Fruit fly (Drosophila melanogaster) whole organism, embryonic: ENCODE measurements around the gene CG14246.

Source experiments
- Adf1 ChIP-seq: fragments of 200-800 bp; sonication (Bioruptor generic); IDR thresholded peaks from 2 replicates; pipeline ENCODE4 v1.3.6; 2022; ENCODE audit warnings: missing biosample characterization, missing genetic modification characterization
- BEAF-32 ChIP-seq: fragments of 200-800 bp; sonication (Bioruptor generic); optimal IDR thresholded peaks from 3 replicates; lab custom pipeline; 2017; ENCODE audit warnings: missing biosample characterization, missing genetic modification characterization, mild to moderate bottlenecking, moderate library complexity, missing genetic modification reagents
- CG12104 ChIP-seq: fragments of 200-800 bp; sonication (Bioruptor generic); optimal IDR thresholded peaks from 3 replicates; lab custom pipeline; 2016; ENCODE audit warnings: missing biosample characterization, missing genetic modification characterization
- CG12659 ChIP-seq: fragments of 200-800 bp; sonication (Bioruptor generic); optimal IDR thresholded peaks from 3 replicates; lab custom pipeline; 2017; ENCODE audit warnings: mild to moderate bottlenecking, missing biosample characterization, missing genetic modification reagents, missing genetic modification characterization
- CG13123 ChIP-seq: fragments of 200-800 bp; sonication (Bioruptor generic); optimal IDR thresholded peaks from 2 replicates; lab custom pipeline; 2016; ENCODE audit warnings: missing biosample characterization, missing genetic modification characterization
- CG16815 ChIP-seq: fragments of 200-800 bp; sonication (Bioruptor generic); optimal IDR thresholded peaks from 3 replicates; lab custom pipeline; 2017; ENCODE audit warnings: missing biosample characterization, mild to moderate bottlenecking, missing genetic modification characterization
- CG18262 ChIP-seq: fragments of 200-800 bp; optimal IDR thresholded peaks from 3 replicates; lab custom pipeline; 2019; ENCODE audit warnings: missing biosample characterization, mild to moderate bottlenecking, missing genetic modification characterization, moderate library complexity
- CG2116 ChIP-seq: fragments of 200-800 bp; sonication (Bioruptor generic); optimal IDR thresholded peaks from 3 replicates; lab custom pipeline; 2018; ENCODE audit warnings: missing biosample characterization, mild to moderate bottlenecking, missing genetic modification characterization
- CG2678 ChIP-seq: fragments of 200-800 bp; sonication (Bioruptor generic); optimal IDR thresholded peaks from 3 replicates; lab custom pipeline; 2019; ENCODE audit warnings: missing biosample characterization, mild to moderate bottlenecking, missing genetic modification characterization, moderate library complexity
- CG2889 ChIP-seq: fragments of 200-800 bp; sonication (Bioruptor generic); IDR thresholded peaks from 3 replicates; pipeline ENCODE4 v1.3.6; 2022; ENCODE audit warnings: missing biosample characterization, missing genetic modification characterization
- CG30403 ChIP-seq: fragments of 200-800 bp; sonication (Bioruptor generic); optimal IDR thresholded peaks from 3 replicates; lab custom pipeline; 2016; ENCODE audit warnings: missing biosample characterization, missing genetic modification characterization
- CG3847 ChIP-seq: fragments of 200-800 bp; sonication (Bioruptor generic); IDR thresholded peaks from 2 replicates; pipeline ENCODE4 v1.3.6; 2022; ENCODE audit warnings: missing biosample characterization, missing genetic modification characterization
- CG7357 ChIP-seq: fragments of 200-800 bp; sonication (Bioruptor generic); IDR thresholded peaks from 3 replicates; pipeline ENCODE4 v1.3.6; 2022; ENCODE audit warnings: missing biosample characterization, missing genetic modification characterization
- CG7963 ChIP-seq: fragments of 200-800 bp; sonication (Bioruptor generic); IDR thresholded peaks from 3 replicates; pipeline ENCODE4 v1.3.6; 2022; ENCODE audit warnings: missing biosample characterization, missing genetic modification characterization; ENCODE audit not compliant: partially characterized antibody
- CG8924 ChIP-seq: fragments of 200-800 bp; optimal IDR thresholded peaks from 3 replicates; lab custom pipeline; 2019; ENCODE audit warnings: missing biosample characterization, mild to moderate bottlenecking, missing genetic modification characterization, moderate library complexity
- CG9932 ChIP-seq: fragments of 200-800 bp; sonication (Bioruptor generic); IDR thresholded peaks from 2 replicates; pipeline ENCODE4 v1.3.6; 2022; ENCODE audit warnings: missing biosample characterization, missing genetic modification characterization
- Camta ChIP-seq: fragments of 200-800 bp; sonication (Bioruptor generic); optimal IDR thresholded peaks from 2 replicates; lab custom pipeline; 2016; ENCODE audit warnings: missing biosample characterization, missing genetic modification characterization
- Dfd ChIP-seq, 2 experiments: fragments of >200 bp; optimal IDR thresholded peaks; 2 replicates each; lab custom pipeline; 2017; ENCODE audit warnings: missing biosample characterization in 2 of 2, missing genetic modification characterization in 2 of 2
- Elba2 ChIP-seq: fragments of 200-800 bp; sonication (Bioruptor generic); optimal IDR thresholded peaks from 3 replicates; lab custom pipeline; 2016; ENCODE audit warnings: missing biosample characterization, missing genetic modification characterization
- Fer3 ChIP-seq: fragments of 200-800 bp; sonication (Bioruptor generic); optimal IDR thresholded peaks from 2 replicates; lab custom pipeline; 2018; ENCODE audit warnings: missing biosample characterization, mild to moderate bottlenecking, missing genetic modification characterization, moderate library complexity
- HLH3B ChIP-seq: fragments of 200-800 bp; sonication (Bioruptor generic); IDR thresholded peaks from 2 replicates; pipeline ENCODE4 v1.3.6; 2022; ENCODE audit warnings: missing biosample characterization, missing genetic modification characterization
- HmgZ ChIP-seq: fragments of 200-800 bp; sonication (Bioruptor generic); optimal IDR thresholded peaks from 2 replicates; lab custom pipeline; 2018; ENCODE audit warnings: missing biosample characterization, mild to moderate bottlenecking, missing genetic modification characterization
- Lim3 ChIP-seq: fragments of 200-800 bp; sonication (Bioruptor generic); IDR thresholded peaks from 2 replicates; pipeline ENCODE4 v1.3.6; 2022; ENCODE audit warnings: missing biosample characterization, missing genetic modification characterization
- MBD-R2 ChIP-seq: fragments of 200-800 bp; sonication (Bioruptor generic); IDR thresholded peaks from 2 replicates; pipeline ENCODE4 v1.3.6; 2022; ENCODE audit warnings: missing biosample characterization, missing genetic modification characterization
- Meics ChIP-seq: fragments of 200-800 bp; sonication (Bioruptor generic); optimal IDR thresholded peaks from 2 replicates; lab custom pipeline; 2017; ENCODE audit warnings: missing biosample characterization, mild to moderate bottlenecking, missing genetic modification characterization
- Nf-YC ChIP-seq: fragments of 200-800 bp; optimal IDR thresholded peaks from 3 replicates; lab custom pipeline; 2019; ENCODE audit warnings: missing biosample characterization, mild to moderate bottlenecking, missing genetic modification characterization, moderate library complexity
- Poxn ChIP-seq: fragments of 200-800 bp; sonication (Bioruptor generic); IDR thresholded peaks from 2 replicates; pipeline ENCODE4 v1.3.6; 2022; ENCODE audit warnings: missing biosample characterization, missing genetic modification characterization
- Sox100B ChIP-seq: fragments of 200-800 bp; sonication (Bioruptor generic); optimal IDR thresholded peaks from 3 replicates; lab custom pipeline; 2018; ENCODE audit warnings: missing biosample characterization, mild to moderate bottlenecking, missing genetic modification characterization
- Sox102F ChIP-seq: fragments of 200-800 bp; sonication (Bioruptor generic); optimal IDR thresholded peaks from 2 replicates; lab custom pipeline; 2018; ENCODE audit warnings: missing biosample characterization, mild to moderate bottlenecking, missing genetic modification characterization, moderate library complexity
- ato ChIP-seq: fragments of 200-800 bp; sonication (Bioruptor generic); IDR thresholded peaks from 2 replicates; pipeline ENCODE4 v1.3.6; 2022; ENCODE audit warnings: missing biosample characterization, missing genetic modification characterization; ENCODE audit not compliant: partially characterized antibody
- ci ChIP-seq: fragments of 200-800 bp; sonication (Bioruptor generic); IDR thresholded peaks from 3 replicates; pipeline ENCODE4 v1.3.6; 2022; ENCODE audit warnings: missing biosample characterization, missing genetic modification characterization
- danr ChIP-seq: fragments of 200-800 bp; sonication (Bioruptor generic); IDR thresholded peaks from 2 replicates; pipeline ENCODE4 v1.3.6; 2022; ENCODE audit warnings: missing biosample characterization, missing genetic modification characterization
- dmrt11E ChIP-seq: fragments of 200-800 bp; sonication (Bioruptor generic); optimal IDR thresholded peaks from 3 replicates; lab custom pipeline; 2018; ENCODE audit warnings: missing biosample characterization, mild to moderate bottlenecking, missing genetic modification characterization, moderate library complexity
- dysf ChIP-seq: fragments of 200-800 bp; sonication (Bioruptor generic); IDR thresholded peaks from 3 replicates; pipeline ENCODE4 v1.3.6; 2022; ENCODE audit warnings: missing biosample characterization, missing genetic modification characterization
- emc ChIP-seq: fragments of 200-800 bp; sonication (Bioruptor generic); optimal IDR thresholded peaks from 2 replicates; lab custom pipeline; 2016; ENCODE audit warnings: missing biosample characterization, missing genetic modification characterization
- ems ChIP-seq: fragments of 200-800 bp; sonication (Bioruptor generic); optimal IDR thresholded peaks from 3 replicates; lab custom pipeline; 2016; ENCODE audit warnings: missing biosample characterization, missing genetic modification characterization
- esg ChIP-seq: fragments of 200-800 bp; sonication (Bioruptor generic); conservative IDR thresholded peaks from 2 replicates; pipeline ENCODE4 v1.3.6; 2022; ENCODE audit warnings: missing biosample characterization, missing genetic modification characterization
- gce ChIP-seq: fragments of 200-800 bp; sonication (Bioruptor generic); IDR thresholded peaks from 3 replicates; pipeline ENCODE4 v1.3.6; 2022; ENCODE audit warnings: missing biosample characterization, missing genetic modification characterization
- prd ChIP-seq, 3 experiments: fragments of >200 bp in 2 of 3; fragments of 200-800 bp in 1 of 3; sonication (Bioruptor generic) in 1 of 3; optimal IDR thresholded peaks in 2 of 3; IDR thresholded peaks in 1 of 3; 2 replicates in 2 of 3; 3 replicates in 1 of 3; pipeline versions ENCODE4 v1.3.6 to Lab custom; 2017 to 2022; ENCODE audit warnings: missing biosample characterization in 1 of 3, missing genetic modification characterization in 1 of 3
- pzg ChIP-seq: fragments of 200-800 bp; sonication (Bioruptor generic); optimal IDR thresholded peaks from 3 replicates; lab custom pipeline; 2018; ENCODE audit warnings: missing biosample characterization, mild to moderate bottlenecking, missing genetic modification characterization, moderate library complexity
- ranshi ChIP-seq: fragments of 200-800 bp; sonication (Bioruptor generic); IDR thresholded peaks from 2 replicates; pipeline ENCODE4 v1.3.6; 2022; ENCODE audit warnings: missing biosample characterization, missing genetic modification characterization
- row ChIP-seq: fragments of 200-800 bp; sonication (Bioruptor generic); IDR thresholded peaks from 3 replicates; pipeline ENCODE4 v1.3.6; 2022; ENCODE audit warnings: missing biosample characterization, missing genetic modification characterization
- sc ChIP-seq, 3 experiments: fragments of >200 bp in 2 of 3; fragments of 200-800 bp in 1 of 3; sonication (Bioruptor generic) in 1 of 3; optimal IDR thresholded peaks; 2 replicates in 2 of 3; 3 replicates in 1 of 3; lab custom pipeline; 2017; ENCODE audit warnings: mild to moderate bottlenecking in 1 of 3, missing biosample characterization in 1 of 3, missing genetic modification characterization in 1 of 3, missing genetic modification reagents in 1 of 3
- sd ChIP-seq: fragments of 200-800 bp; sonication (Bioruptor generic); optimal IDR thresholded peaks from 3 replicates; lab custom pipeline; 2018; ENCODE audit warnings: missing biosample characterization, mild to moderate bottlenecking, missing genetic modification characterization, moderate library complexity
- slbo ChIP-seq: fragments of 200-800 bp; sonication (Bioruptor generic); IDR thresholded peaks from 2 replicates; pipeline ENCODE4 v1.3.6; 2022; ENCODE audit warnings: missing biosample characterization, missing genetic modification characterization
- stwl ChIP-seq: fragments of 200-800 bp; sonication (Bioruptor generic); optimal IDR thresholded peaks from 3 replicates; lab custom pipeline; 2018; ENCODE audit warnings: missing biosample characterization, mild to moderate bottlenecking, missing genetic modification characterization, moderate library complexity
- vvl ChIP-seq: fragments of 200-800 bp; sonication (Bioruptor generic); IDR thresholded peaks from 2 replicates; pipeline ENCODE4 v1.3.6; 2022; ENCODE audit warnings: missing biosample characterization, missing genetic modification characterization
- wek ChIP-seq: fragments of 200-800 bp; sonication (Bioruptor generic); optimal IDR thresholded peaks from 3 replicates; lab custom pipeline; 2018; ENCODE audit warnings: missing biosample characterization, mild to moderate bottlenecking, missing genetic modification characterization, moderate library complexity
- zfh1 ChIP-seq: fragments of 200-800 bp; sonication (Bioruptor generic); IDR thresholded peaks from 3 replicates; pipeline ENCODE4 v1.3.6; 2022; ENCODE audit warnings: missing biosample characterization, missing genetic modification characterization
- zfh2 ChIP-seq: fragments of 200-800 bp; sonication (Bioruptor generic); optimal IDR thresholded peaks from 2 replicates; lab custom pipeline; 2016; ENCODE audit warnings: missing biosample characterization, missing genetic modification characterization

The CG14246 gene

DNA sequence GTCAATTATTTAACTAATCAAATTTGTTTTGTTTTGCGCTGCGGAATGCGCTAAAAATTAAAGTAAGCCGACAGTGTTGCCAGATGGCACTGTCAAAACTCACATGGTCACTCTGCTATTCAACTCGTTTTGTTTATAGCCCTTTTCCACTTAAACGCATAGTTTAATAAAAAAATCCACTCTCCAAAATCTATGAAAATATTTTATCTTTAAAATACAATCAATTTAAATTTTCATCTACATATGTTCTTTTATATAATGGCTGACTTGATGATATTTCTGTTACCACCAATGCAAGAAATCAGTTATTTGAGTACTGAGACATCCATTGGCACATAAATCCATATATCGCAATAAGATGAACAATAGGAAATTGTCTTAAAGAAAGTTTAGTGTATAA is 9.8 kb upstream of the CG14246 start, which contains the start of gene CG6425 (continued):
- TF ChIP-seq Adf1 (GFP tag; lab: Robert Waterston, UW) (no peak), Nf-YC (tag; lab: Kevin White, UChicago) (no peak), ems (GFP tag; lab: Kevin White, UChicago) (no peak), CG18262 (tag; lab: Kevin White, UChicago) (peak; percentile 20), Dfd (GFP tag; optimal IDR thresholded peaks at IDR 0.05; lab: Kevin White, UChicago) (peak in 1 of 2 experiments; percentile 51), dmrt11E (peak; percentile 31), gce (no peak), sc (optimal IDR thresholded peaks at IDR 0.05; lab: Kevin White, UChicago) (no peak), sc (GFP tag; optimal IDR thresholded peaks at IDR 0.05; lab: Kevin White, UChicago) (no peak), CG2678 (tag; lab: Kevin White, UChicago) (no peak), danr (no peak), Fer3 (tag; lab: Kevin White, UChicago) (no peak), prd (optimal IDR thresholded peaks at IDR 0.05; lab: Kevin White, UChicago) (no peak), prd (GFP tag; IDR thresholded peaks at IDR 0.05; lab: Robert Waterston, UW) (peak; percentile 19; the same call in 1 of the 3 replicates), CG12659 (GFP tag; lab: Kevin White, UChicago) (peak; percentile 52), row (GFP tag; lab: Robert Waterston, UW) (peak; percentile 89), MBD-R2 (peak; percentile 64), slbo (GFP tag; lab: Robert Waterston, UW) (peak; percentile 72), CG16815 (GFP tag; lab: Kevin White, UChicago) (peak; percentile 4), HLH3B (GFP tag; lab: Robert Waterston, UW) (peak; percentile 12; the same call in 1 of the 2 replicates), HmgZ (tag; lab: Kevin White, UChicago) (no peak), CG12104 (no peak), emc (no peak), zfh1 (GFP tag; lab: Robert Waterston, UW) (no peak), BEAF-32 (peak; percentile 48), Sox100B (GFP tag; lab: Kevin White, UChicago) (no peak), ranshi (peak; percentile 54), dysf (peak; percentile 61; the same call in 2 of the 3 replicates), stwl (peak; percentile 37), CG3847 (GFP tag; lab: Robert Waterston, UW) (peak; percentile 79), ato (no peak), CG7357 (GFP tag; lab: Robert Waterston, UW) (peak; percentile 98), Elba2 (GFP tag; lab: Kevin White, UChicago) (peak; percentile 89), CG7963 (GFP tag; lab: Robert Waterston, UW) (0 out of 3 replicates have a peak, but pooled peaks have one; percentile 10), pzg (GFP tag; lab: Kevin White, UChicago) (peak; percentile 59), Camta (GFP tag; lab: Kevin White, UChicago) (no peak), CG2889 (GFP tag; lab: Robert Waterston, UW) (no peak), Sox102F (GFP tag; lab: Kevin White, UChicago) (no peak), CG9932 (GFP tag; lab: Robert Waterston, UW) (peak; percentile 69), vvl (no peak), Poxn (GFP tag; lab: Robert Waterston, UW) (no peak; the same call in 1 of the 2 replicates), zfh2 (peak; percentile 8), esg (GFP tag; lab: Robert Waterston, UW) (peak; percentile 30; the same call in 1 of the 2 replicates), CG30403 (GFP tag; lab: Kevin White, UChicago) (peak; percentile 27), CG13123 (GFP tag; lab: Kevin White, UChicago) (no peak), Meics (GFP tag; lab: Kevin White, UChicago) (no peak), CG8924 (tag; lab: Kevin White, UChicago) (peak; percentile 23), wek (no peak), ci (peak; percentile 13; the same call in 1 of the 3 replicates), sd (peak; percentile 60), Lim3 (GFP tag; lab: Robert Waterston, UW) (no peak), CG2116 (GFP tag; lab: Kevin White, UChicago) (no peak)
